Worm (Caenorhabditis elegans): ENCODE results near the gene C26D10.6.

ce11 chrII:8312012-8312411 is 42.5 kb downstream of the C26D10.6 start:
- TF ChIP-seq him-1 (tag; optimal IDR thresholded peaks at IDR 0.05): no peak
- no peak for TF ChIP-seq dao-5 (tag; optimal IDR thresholded peaks at IDR 0.05)

All from whole organism, L4/young adult.